Worm (Caenorhabditis elegans): ENCODE data around the gene sre-38.

DNA sequence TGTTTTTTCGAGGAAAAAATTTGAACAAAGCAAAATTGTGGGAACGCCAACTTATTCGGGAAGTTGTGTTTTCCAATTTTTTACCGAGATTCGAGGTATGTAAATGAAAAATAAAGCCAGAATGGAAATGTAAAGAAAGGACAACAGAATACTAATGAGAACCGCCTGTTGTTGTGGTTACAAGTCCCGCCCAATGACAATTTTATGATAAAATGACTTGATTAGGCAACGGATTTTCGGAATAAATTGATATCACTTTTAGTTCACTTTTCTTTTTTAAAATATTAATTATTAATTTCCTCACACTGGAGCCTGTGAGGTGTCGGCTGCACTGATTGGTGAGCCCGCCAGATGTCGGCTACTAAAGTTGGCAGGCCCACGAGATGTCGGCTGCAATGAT lies 25.0 kb upstream of the sre-38 start, which contains the start of gene dct-12:
- TF ChIP-seq nhr-28 (tag; optimal IDR thresholded peaks at IDR 0.05) = no peak
- TF ChIP-seq elt-2 (tag; optimal IDR thresholded peaks at IDR 0.05) = no peak
- TF ChIP-seq daf-12 (tag; optimal IDR thresholded peaks at IDR 0.05) = no peak
- no peak for TF ChIP-seq ceh-82 (tag; optimal IDR thresholded peaks at IDR 0.05)
- TF ChIP-seq eor-1 (tag; optimal IDR thresholded peaks at IDR 0.05) = no peak
- TF ChIP-seq nhr-23 (tag; optimal IDR thresholded peaks at IDR 0.05) = no peak
- TF ChIP-seq tbx-2 (tag; optimal IDR thresholded peaks at IDR 0.05) = no peak
- TF ChIP-seq ztf-11 (tag; optimal IDR thresholded peaks at IDR 0.05) = no peak
- TF ChIP-seq nhr-77 (tag; optimal IDR thresholded peaks at IDR 0.05) = no peak
- no peak for TF ChIP-seq aly-2 (tag; optimal IDR thresholded peaks at IDR 0.05)
- TF ChIP-seq fkh-10 (GFP tag; optimal IDR thresholded peaks at IDR 0.05) = no peak

All from whole organism, L3 larva.